Worm (Caenorhabditis elegans): ENCODE data around the gene Y39H10A.1.

DNA sequence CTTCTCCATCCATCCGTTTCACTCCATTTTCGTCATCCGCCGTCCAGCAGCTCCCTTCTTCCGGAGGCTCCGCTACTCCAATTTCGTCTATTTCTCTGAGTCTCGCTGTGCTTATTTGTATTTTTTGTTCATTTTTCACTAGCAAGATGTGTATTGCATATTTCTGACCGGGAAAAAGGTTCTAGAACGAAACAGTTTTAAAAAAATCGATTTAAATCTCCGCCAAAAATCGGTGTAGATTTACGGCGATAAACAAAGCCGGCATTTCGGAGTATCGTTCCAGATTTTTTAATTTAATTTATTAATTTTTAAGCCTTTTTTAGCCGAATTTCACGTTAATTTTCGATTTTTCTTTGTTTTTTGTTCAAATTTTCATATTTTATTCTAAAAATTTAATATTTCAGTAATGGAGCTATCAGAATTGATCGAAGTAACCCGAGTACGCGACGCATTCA lies 23.8 kb upstream of the Y39H10A.1 start, which contains the start of gene mtm-9:
- TF ChIP-seq lsy-2 (tag; optimal IDR thresholded peaks at IDR 0.05) (peak; percentile 3), ces-1 (GFP tag; optimal IDR thresholded peaks at IDR 0.05) (peak; percentile 81), unc-62 (GFP tag; optimal IDR thresholded peaks at IDR 0.05) (no peak), blmp-1 (tag; optimal IDR thresholded peaks at IDR 0.05) (no peak), flh-1 (GFP tag; optimal IDR thresholded peaks at IDR 0.05) (no peak)

All from whole organism, mixed stage, embryonic.